Fruit fly (Drosophila melanogaster) whole organism, larva: ENCODE measurements around the gene dpr3.

Experiments used
- noc ChIP-seq: fragments of 200-800 bp; sonication (Bioruptor generic); optimal IDR thresholded peaks from 3 replicates; lab custom pipeline; 2019; ENCODE audit warnings: missing biosample characterization, mild to moderate bottlenecking, missing genetic modification characterization, moderate library complexity

dpr3 gene

dm6 chr2L:2011430-2011829, 98.2 kb downstream of the dpr3 start:
- no peak for TF ChIP-seq noc

- peak; percentile 19 for TF ChIP-seq noc
These were observed 99.2 kb downstream of the dpr3 start for dm6 chr2L:2010335-2011061.

DNA sequence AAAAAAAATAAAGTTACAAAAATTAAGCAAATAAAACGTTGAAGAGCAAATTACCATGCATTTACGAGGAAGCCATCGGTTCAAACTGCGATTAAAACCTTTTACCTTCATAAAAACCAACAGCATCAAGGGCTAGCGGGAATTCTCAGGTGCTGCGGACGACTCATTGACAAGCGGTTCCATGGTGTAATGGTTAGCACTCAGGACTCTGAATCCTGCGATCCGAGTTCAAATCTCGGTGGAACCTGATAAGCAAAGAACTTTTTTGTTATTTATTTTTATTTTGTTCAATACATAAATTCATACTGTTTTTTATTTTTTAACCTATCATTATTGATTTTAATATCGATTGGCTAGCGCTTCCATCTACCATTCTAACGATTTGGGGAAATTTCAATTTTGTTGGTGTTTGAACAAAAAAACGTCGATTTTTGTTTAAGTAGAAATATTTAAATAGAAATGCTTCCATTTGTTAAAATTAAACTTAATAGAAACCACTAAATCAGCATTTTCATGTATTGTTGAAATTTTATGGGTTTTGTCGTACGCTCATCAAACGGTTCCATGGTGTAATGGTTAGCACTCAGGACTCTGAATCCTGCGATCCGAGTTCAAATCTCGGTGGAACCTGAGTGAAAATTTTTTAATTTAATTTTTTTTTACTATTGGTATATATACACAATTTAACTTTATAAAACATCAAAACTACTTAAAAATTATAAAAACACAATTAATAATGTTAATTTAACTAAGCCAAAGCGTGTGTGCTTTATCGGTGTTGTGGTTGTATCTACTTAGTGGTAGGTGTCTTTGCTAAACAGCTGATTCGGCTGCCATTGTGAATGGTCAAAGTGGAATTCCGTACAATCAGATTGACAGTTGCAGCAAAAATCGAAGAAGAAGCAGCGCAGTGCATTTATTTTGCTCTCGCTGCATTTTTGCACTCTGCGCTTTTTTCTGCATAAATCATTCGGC, 100.4 kb downstream of the dpr3 start, which contains the start of gene CG4238:
TSS of gene CG4238 (plus strand) at position 880 of the 975 bp plus-strand sequence.
- TF ChIP-seq noc = no peak
